Fruit fly (Drosophila melanogaster) whole organism, wandering third instar larva: ENCODE data around the gene Rint1.

ENCODE experiments used
- Abd-B ChIP-seq: fragments of >200 bp; optimal IDR thresholded peaks from 2 replicates; lab custom pipeline; 2017; ENCODE audit warnings: missing biosample characterization, missing genetic modification characterization
- CG32264 ChIP-seq: fragments of 200-800 bp; sonication (Bioruptor generic); optimal IDR thresholded peaks from 2 replicates; lab custom pipeline; 2016; ENCODE audit warnings: missing biosample characterization, missing genetic modification characterization
- CrebA ChIP-seq: fragments of 200-800 bp; sonication (Bioruptor generic); optimal IDR thresholded peaks from 2 replicates; lab custom pipeline; 2016; ENCODE audit warnings: missing biosample characterization, mild to moderate bottlenecking, missing genetic modification characterization, borderline replicate concordance
- Dfd ChIP-seq: fragments of >200 bp; optimal IDR thresholded peaks from 2 replicates; lab custom pipeline; 2017; ENCODE audit warnings: missing biosample characterization, missing genetic modification characterization
- GATAd ChIP-seq: sonication (Bioruptor generic); optimal IDR thresholded peaks from 2 replicates; lab custom pipeline; 2016; ENCODE audit warnings: missing biosample characterization, missing genetic modification characterization
- HLH106 ChIP-seq: fragments of 200-800 bp; optimal IDR thresholded peaks from 3 replicates; lab custom pipeline; 2019; ENCODE audit warnings: missing biosample characterization, mild to moderate bottlenecking, missing genetic modification characterization, moderate library complexity
- Hnf4 ChIP-seq: fragments of 200-800 bp; sonication (Bioruptor generic); optimal IDR thresholded peaks from 2 replicates; lab custom pipeline; 2016; ENCODE audit warnings: missing biosample characterization, mild to moderate bottlenecking, missing genetic modification characterization
- Hr78 ChIP-seq: fragments of >200 bp; optimal IDR thresholded peaks from 2 replicates; lab custom pipeline; 2017; ENCODE audit warnings: missing biosample characterization, missing genetic modification characterization
- Hr83 ChIP-seq: fragments of 200-300 bp; sonication (Bioruptor generic); optimal IDR thresholded peaks from 2 replicates; lab custom pipeline; 2016; ENCODE audit warnings: missing biosample characterization, mild to moderate bottlenecking, missing genetic modification characterization, moderate library complexity; ENCODE audit not compliant: poor library complexity, severe bottlenecking
- Jra ChIP-seq: sonication (Bioruptor generic); optimal IDR thresholded peaks from 2 replicates; lab custom pipeline; 2016; ENCODE audit warnings: missing biosample characterization, missing genetic modification characterization
- Myc ChIP-seq: fragments of >200 bp; optimal IDR thresholded peaks from 2 replicates; lab custom pipeline; 2017
- N ChIP-seq: fragments of >200 bp; optimal IDR thresholded peaks from 2 replicates; lab custom pipeline; 2018; ENCODE audit warnings: missing biosample characterization, missing external identifiers, missing genetic modification characterization
- Rel ChIP-seq, 2 experiments: fragments of 200-800 bp; sonication (Bioruptor generic) in 1 of 2; optimal IDR thresholded peaks; 2 replicates in 1 of 2; 3 replicates in 1 of 2; lab custom pipeline; 2016 to 2019; ENCODE audit warnings: mild to moderate bottlenecking in 2 of 2, missing biosample characterization in 2 of 2, missing genetic modification characterization in 2 of 2, moderate library complexity in 1 of 2
- Sp1 ChIP-seq: fragments of 200-800 bp; sonication (Bioruptor generic); optimal IDR thresholded peaks from 3 replicates; lab custom pipeline; 2019; ENCODE audit warnings: missing biosample characterization, mild to moderate bottlenecking, missing genetic modification characterization, moderate library complexity
- Vsx2 ChIP-seq: fragments of 200-300, 225-300 bp; sonication (Bioruptor generic); optimal IDR thresholded peaks from 2 replicates; lab custom pipeline; 2018; ENCODE audit warnings: missing biosample characterization, missing genetic modification characterization; ENCODE audit not compliant: partially characterized antibody
- br ChIP-seq: fragments of 200-800 bp; sonication (Bioruptor generic); optimal IDR thresholded peaks from 2 replicates; lab custom pipeline; 2016; ENCODE audit warnings: missing biosample characterization, missing genetic modification characterization
- brk ChIP-seq: fragments of 200-800 bp; sonication (Bioruptor generic); optimal IDR thresholded peaks from 2 replicates; lab custom pipeline; 2016; ENCODE audit warnings: missing biosample characterization, mild to moderate bottlenecking, missing genetic modification characterization
- dl ChIP-seq, 2 experiments: fragments of 175-275, 200-275 bp in 1 of 2; fragments of 200-275 bp in 1 of 2; sonication (Bioruptor generic); optimal IDR thresholded peaks; lab custom pipeline; 2018; ENCODE audit warnings: mild to moderate bottlenecking in 2 of 2, missing biosample characterization in 2 of 2, missing genetic modification characterization in 2 of 2, moderate library complexity in 2 of 2; ENCODE audit not compliant: partially characterized antibody in 2 of 2, insufficient read depth in 1 of 2
- foxo ChIP-seq, 2 experiments: fragments of 200-800 bp; sonication (Bioruptor generic); optimal IDR thresholded peaks; 2 replicates in 1 of 2; 3 replicates in 1 of 2; lab custom pipeline; 2016 to 2017; ENCODE audit warnings: missing biosample characterization in 2 of 2, missing genetic modification characterization in 2 of 2
- fru ChIP-seq: fragments of 200-800 bp; sonication (Bioruptor generic); optimal IDR thresholded peaks from 3 replicates; lab custom pipeline; 2016; ENCODE audit warnings: missing biosample characterization, mild to moderate bottlenecking, missing genetic modification characterization
- h ChIP-seq: fragments of 200-800 bp; sonication (Bioruptor generic); optimal IDR thresholded peaks from 3 replicates; lab custom pipeline; 2016; ENCODE audit warnings: missing biosample characterization, mild to moderate bottlenecking, missing genetic modification characterization
- lola ChIP-seq: fragments of >200 bp; optimal IDR thresholded peaks from 2 replicates; lab custom pipeline; 2017; ENCODE audit warnings: missing biosample characterization, missing genetic modification characterization
- psq ChIP-seq: fragments of 200-800 bp; sonication (Bioruptor generic); optimal IDR thresholded peaks from 3 replicates; lab custom pipeline; 2017; ENCODE audit warnings: missing biosample characterization, mild to moderate bottlenecking, missing genetic modification characterization, moderate library complexity
- rgr ChIP-seq: fragments of 200-800 bp; sonication (Bioruptor generic); optimal IDR thresholded peaks from 3 replicates; lab custom pipeline; 2016; ENCODE audit warnings: missing biosample characterization, mild to moderate bottlenecking, missing genetic modification characterization
- sage ChIP-seq: fragments of 200-800 bp; sonication (Bioruptor generic); optimal IDR thresholded peaks from 2 replicates; lab custom pipeline; 2016; ENCODE audit warnings: missing biosample characterization, mild to moderate bottlenecking, missing genetic modification characterization
- usp ChIP-seq: fragments of >200 bp; optimal IDR thresholded peaks from 2 replicates; lab custom pipeline; 2017; ENCODE audit warnings: missing biosample characterization, missing genetic modification characterization
- woc ChIP-seq: sonication (Bioruptor generic); optimal IDR thresholded peaks from 2 replicates; lab custom pipeline; 2016; ENCODE audit warnings: missing biosample characterization, mild to moderate bottlenecking, missing genetic modification characterization

The Rint1 gene

DNA sequence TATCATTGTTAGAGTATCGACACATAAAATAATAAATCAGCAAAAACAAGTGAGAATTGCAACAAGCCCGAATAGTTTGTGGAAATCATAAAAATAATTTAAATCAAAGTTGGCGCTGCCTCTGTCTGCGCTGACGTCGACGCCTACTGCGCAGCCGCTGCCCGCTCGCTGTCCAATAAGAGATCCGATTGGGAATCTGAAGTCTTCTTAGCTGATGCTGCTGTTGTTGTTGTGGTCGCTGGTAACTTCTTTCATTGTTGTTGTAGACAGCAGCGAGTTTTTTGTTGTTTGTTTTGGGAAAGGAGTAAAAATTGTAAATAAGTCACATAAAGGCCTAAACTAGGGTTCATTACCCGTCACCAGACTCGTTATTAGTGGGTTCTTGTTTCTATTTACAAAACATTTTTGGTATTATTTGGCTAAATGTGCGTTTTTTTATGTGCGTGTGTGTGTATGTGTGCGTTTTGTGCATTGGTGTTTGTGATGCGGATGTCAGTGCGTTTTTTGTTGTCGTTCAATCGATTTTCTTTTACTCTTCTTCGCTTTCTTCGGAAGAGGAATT, 41.4 kb downstream of the Rint1 start:
- TF ChIP-seq Dfd (GFP tag; lab: Kevin White, UChicago), result no peak
- no peak for TF ChIP-seq br (GFP tag; lab: Kevin White, UChicago)
- peak; percentile 7 for TF ChIP-seq psq (GFP tag; lab: Kevin White, UChicago)
- TF ChIP-seq sage (GFP tag; lab: Kevin White, UChicago), result no peak
- no peak for TF ChIP-seq Hnf4 (GFP tag; lab: Kevin White, UChicago)

dm6 chr3L:7367798-7368678, 44.6 kb downstream of the Rint1 start:
- peak; percentile 10 for TF ChIP-seq rgr
- TF ChIP-seq sage (GFP tag; lab: Kevin White, UChicago), result peak; percentile 12
- no peak for TF ChIP-seq Rel (GFP tag; optimal IDR thresholded peaks at IDR 0.05; lab: Kevin White, UChicago)
- TF ChIP-seq Rel (tag; optimal IDR thresholded peaks at IDR 0.05; lab: Kevin White, UChicago), result peak; percentile 81
- TF ChIP-seq Sp1 (GFP tag; lab: Kevin White, UChicago), result peak; percentile 7
- TF ChIP-seq h, result peak; percentile 16
- TF ChIP-seq Vsx2 (GFP tag; lab: Kevin White, UChicago), result peak; percentile 97
- peak; percentile 34 for TF ChIP-seq fru (GFP tag; lab: Kevin White, UChicago)
- TF ChIP-seq Jra (GFP tag; lab: Kevin White, UChicago), result peak; percentile 65
- TF ChIP-seq woc, result peak; percentile 30
- TF ChIP-seq dl (GFP tag; optimal IDR thresholded peaks at IDR 0.05; lab: Kevin White, UChicago; ENCODE audit: insufficient read depth in 1 of 2, partially characterized antibody in 2 of 2), result no peak
- TF ChIP-seq Myc (lab: Kevin White, UChicago), result no peak
- TF ChIP-seq lola (GFP tag; lab: Kevin White, UChicago), result no peak
- TF ChIP-seq foxo (GFP tag; optimal IDR thresholded peaks at IDR 0.05; lab: Kevin White, UChicago), result peak in 1 of 2 experiments; percentile 2
- peak; percentile 33 for TF ChIP-seq HLH106 (tag; lab: Kevin White, UChicago)
- peak; percentile 41 for TF ChIP-seq Hnf4 (GFP tag; lab: Kevin White, UChicago)

DNA sequence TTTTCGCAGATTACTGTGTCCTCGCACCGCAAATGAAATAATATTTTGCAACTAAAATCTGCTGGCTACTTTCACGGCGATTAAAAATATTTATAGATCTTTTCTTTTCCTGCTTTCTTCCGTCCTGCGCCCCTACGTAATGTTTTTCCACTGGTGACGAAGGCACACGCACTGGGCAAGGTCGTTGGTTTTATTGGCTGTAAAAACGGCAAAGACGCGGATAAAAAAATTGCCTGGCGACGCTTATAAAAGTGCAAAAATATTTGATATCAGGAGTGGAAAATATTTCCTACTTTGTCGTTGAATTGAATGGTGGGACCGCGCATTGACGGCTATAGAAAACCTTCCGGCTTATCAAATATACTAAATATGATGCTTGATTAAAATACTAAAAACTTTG, 45.5 kb downstream of the Rint1 start, which contains the start of gene Sh3beta:
Gene Sh3beta (minus strand): TSS at position 327 of the 400 bp plus-strand sequence.
- no peak for TF ChIP-seq br (GFP tag; lab: Kevin White, UChicago)
- TF ChIP-seq Myc (lab: Kevin White, UChicago), result no peak
- peak; percentile 20 for TF ChIP-seq sage (GFP tag; lab: Kevin White, UChicago)
- TF ChIP-seq, all 38 proteins: peak for 1

- TF ChIP-seq Dfd (GFP tag; lab: Kevin White, UChicago), result no peak
- peak; percentile 4 for TF ChIP-seq Myc (lab: Kevin White, UChicago)
- no peak for TF ChIP-seq GATAd (GFP tag; lab: Kevin White, UChicago)
Observed at dm6 chr3L:7369543-7369942, 46.1 kb downstream of the Rint1 start, which contains the start of gene akirin. Gene akirin, plus strand, starts transcription at chr3L:7369843.

DNA sequence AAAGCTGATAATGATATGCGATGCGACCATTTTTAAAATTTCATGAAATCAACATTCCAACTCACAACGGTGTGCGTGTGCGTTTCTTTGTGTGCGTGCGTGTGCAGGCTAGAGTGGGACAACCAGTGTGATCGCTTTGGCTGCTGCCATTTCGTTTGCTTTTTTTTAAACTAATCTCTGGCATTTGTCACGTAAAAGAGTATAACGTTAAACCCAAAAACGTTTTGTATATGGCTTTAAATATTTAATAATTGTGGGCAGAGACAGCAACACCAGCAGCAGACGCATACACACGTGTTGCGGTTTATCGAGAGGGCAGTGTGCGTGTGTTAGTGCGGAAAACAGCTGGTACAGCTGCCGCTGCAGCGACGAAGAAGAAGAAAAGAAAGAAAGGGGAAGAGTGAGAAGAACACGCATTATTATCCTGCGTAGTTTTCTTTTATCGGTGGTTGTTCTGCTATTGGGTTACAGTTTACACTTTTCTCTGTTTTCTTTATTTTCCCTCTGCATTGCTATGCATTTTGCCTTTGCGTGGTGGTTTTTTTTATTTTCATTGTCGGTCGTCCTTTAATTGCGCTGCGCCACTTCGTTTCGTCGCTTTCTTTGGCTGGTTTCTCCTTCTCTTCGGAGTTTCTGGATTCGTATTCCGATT, 46.9 kb downstream of the Rint1 start:
- no peak for TF ChIP-seq Rel (GFP tag; optimal IDR thresholded peaks at IDR 0.05; lab: Kevin White, UChicago)
- TF ChIP-seq Rel (tag; optimal IDR thresholded peaks at IDR 0.05; lab: Kevin White, UChicago), result peak; percentile 39
- no peak for TF ChIP-seq usp (GFP tag; lab: Kevin White, UChicago)
- TF ChIP-seq Dfd (GFP tag; lab: Kevin White, UChicago), result no peak
- no peak for TF ChIP-seq Hnf4 (GFP tag; lab: Kevin White, UChicago)
- TF ChIP-seq h, result peak; percentile 41
- TF ChIP-seq CG32264 (GFP tag; lab: Kevin White, UChicago), result no peak
- no peak for TF ChIP-seq lola (GFP tag; lab: Kevin White, UChicago)
- TF ChIP-seq psq (GFP tag; lab: Kevin White, UChicago), result peak; percentile 81
- peak; percentile 7 for TF ChIP-seq Hr78
- TF ChIP-seq Jra (GFP tag; lab: Kevin White, UChicago), result no peak
- TF ChIP-seq GATAd (GFP tag; lab: Kevin White, UChicago), result no peak
- no peak for TF ChIP-seq brk (GFP tag; lab: Kevin White, UChicago)
- peak; percentile 79 for TF ChIP-seq N
- peak; percentile 1 for TF ChIP-seq Hr83 (GFP tag; lab: Kevin White, UChicago)
- TF ChIP-seq fru (GFP tag; lab: Kevin White, UChicago), result no peak
- no peak for TF ChIP-seq foxo (GFP tag; optimal IDR thresholded peaks at IDR 0.05; lab: Kevin White, UChicago)
- no peak for TF ChIP-seq Abd-B (GFP tag; lab: Kevin White, UChicago)
- TF ChIP-seq CrebA (GFP tag; lab: Kevin White, UChicago), result no peak
